Worm (Caenorhabditis elegans) whole organism, L2 larva: ENCODE data around the gene glod-4.

Source experiments
- R02D3.7 ChIP-seq: fragments of 150-350 bp; optimal IDR thresholded peaks from 2 replicates; lab custom pipeline; 2014; ENCODE audit warnings: missing biosample characterization, missing genetic modification characterization
- lsy-2 ChIP-seq, 2 experiments: fragments of 150-350 bp in 1 of 2; sonication (generic microtip) in 1 of 2; optimal IDR thresholded peaks; 2 replicates each; lab custom pipeline; 2014 to 2017; ENCODE audit warnings: missing biosample characterization in 2 of 2, missing genetic modification characterization in 2 of 2
- ztf-4 ChIP-seq: fragments of 150-350 bp; optimal IDR thresholded peaks from 2 replicates; lab custom pipeline; 2014; ENCODE audit warnings: missing biosample characterization, missing genetic modification characterization

DNA sequence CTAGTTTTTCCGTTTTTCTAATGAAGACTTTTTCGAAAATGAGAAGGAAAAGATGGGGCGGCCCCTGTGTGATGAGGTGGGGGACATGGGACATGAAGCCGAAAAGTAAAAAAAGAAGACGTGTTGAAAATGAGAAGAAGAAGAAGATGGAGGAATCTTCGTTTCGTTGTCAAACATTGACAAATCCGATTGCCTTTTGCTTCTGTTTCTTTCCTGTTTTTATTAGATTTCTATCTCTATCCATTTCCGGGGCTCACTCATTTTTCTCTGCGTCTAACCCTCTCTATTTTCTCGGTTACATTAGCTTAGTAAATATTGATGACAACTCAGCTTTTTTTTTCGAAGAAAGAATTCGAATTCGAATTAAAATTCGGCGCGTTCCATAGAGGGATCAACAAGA is 33.7 kb upstream of the glod-4 start:
- TF ChIP-seq lsy-2 (tag; optimal IDR thresholded peaks at IDR 0.05; lab: Kevin White, UChicago): no peak
- no peak for TF ChIP-seq ztf-4 (tag; lab: Kevin White, UChicago)
- TF ChIP-seq R02D3.7 (tag; lab: Kevin White, UChicago): no peak
